Worm (Caenorhabditis elegans): ENCODE results near the gene F58G6.3.

ce11 chrIV:9648682-9649081, 4.7 kb upstream of the F58G6.3 start, which contains the start of gene srm-3:
- no peak for TF ChIP-seq tbx-37 (GFP tag; conservative IDR thresholded peaks at IDR 0.05)
- TF ChIP-seq tbx-11 (GFP tag; IDR thresholded peaks at IDR 0.05), result no peak
- no peak for TF ChIP-seq scrt-1 (GFP tag; IDR thresholded peaks at IDR 0.05)
- no peak for TF ChIP-seq ama-1 (optimal IDR thresholded peaks at IDR 0.05)
- no peak for TF ChIP-seq B0310.2 (tag; optimal IDR thresholded peaks at IDR 0.05)
- no peak for TF ChIP-seq pes-1 (GFP tag; IDR thresholded peaks at IDR 0.05)
- TF ChIP-seq hnd-1 (tag; optimal IDR thresholded peaks at IDR 0.05), result no peak
- no peak for TF ChIP-seq flt-1 (GFP tag; IDR thresholded peaks at IDR 0.05)
- TF ChIP-seq hmbx-1 (tag; optimal IDR thresholded peaks at IDR 0.05), result no peak
- no peak for TF ChIP-seq ceh-36 (tag; optimal IDR thresholded peaks at IDR 0.05)

Measured in whole organism, early embryonic.